Worm (Caenorhabditis elegans) whole organism, L1 larva: ENCODE measurements around the gene F56H9.9.
A peak's percentile ranks its signal among the peaks of the same experiment; 100 is the strongest.

Source experiments
- C04F5.9 ChIP-seq: sonication (generic microtip); optimal IDR thresholded peaks from 2 replicates; lab custom pipeline; 2016; ENCODE audit warnings: missing genetic modification characterization, missing compliant biosample characterization
- C16A3.4 ChIP-seq: fragments of 150-350 bp; optimal IDR thresholded peaks from 2 replicates; lab custom pipeline; 2014; ENCODE audit warnings: missing biosample characterization, missing genetic modification characterization
- F16B12.6 ChIP-seq: fragments of 150-350 bp; optimal IDR thresholded peaks from 2 replicates; lab custom pipeline; 2014; ENCODE audit warnings: missing biosample characterization, missing genetic modification characterization
- alr-1 ChIP-seq: fragments of 200-800 bp; sonication (Bioruptor generic); optimal IDR thresholded peaks from 2 replicates; lab custom pipeline; 2018; ENCODE audit warnings: borderline replicate concordance, mild to moderate bottlenecking, missing genetic modification characterization, missing compliant biosample characterization
- aly-2 ChIP-seq: fragments of 150-350 bp; optimal IDR thresholded peaks from 2 replicates; lab custom pipeline; 2014; ENCODE audit warnings: missing biosample characterization, missing genetic modification characterization
- ama-1 ChIP-seq: fragments of 150-350 bp; optimal IDR thresholded peaks from 2 replicates; lab custom pipeline; 2014
- ceh-63 ChIP-seq: fragments of 200-800 bp; sonication (Bioruptor generic); optimal IDR thresholded peaks from 2 replicates; lab custom pipeline; 2018; ENCODE audit warnings: mild to moderate bottlenecking, missing genetic modification characterization, missing compliant biosample characterization
- ceh-82 ChIP-seq, 3 experiments: fragments of 150-350 bp in 1 of 3; sonication (generic microtip) in 2 of 3; optimal IDR thresholded peaks; 2 replicates each; lab custom pipeline; 2014 to 2017; ENCODE audit warnings: missing biosample characterization in 3 of 3, missing genetic modification characterization in 3 of 3
- ceh-88 ChIP-seq: fragments of 200-800 bp; sonication (Bioruptor generic); IDR thresholded peaks from 2 replicates; pipeline ENCODE4 v1.3.6; 2022; ENCODE audit warnings: missing genetic modification characterization, missing compliant biosample characterization
- dpl-1 ChIP-seq, 3 experiments: fragments of 150-350 bp in 2 of 3; sonication (generic microtip) in 1 of 3; optimal IDR thresholded peaks; 2 replicates each; lab custom pipeline; 2014 to 2017; ENCODE audit warnings: missing biosample characterization in 3 of 3, missing genetic modification characterization in 3 of 3, missing genetic modification reagents in 3 of 3
- dsc-1 ChIP-seq: sonication (generic microtip); optimal IDR thresholded peaks from 2 replicates; lab custom pipeline; 2016; ENCODE audit warnings: mild to moderate bottlenecking, missing genetic modification characterization, missing compliant biosample characterization
- efl-1 ChIP-seq, 4 experiments: fragments of 150-350 bp; optimal IDR thresholded peaks in 3 of 4; peaks in 1 of 4; 1 replicate in 1 of 4; 2 replicates in 3 of 4; lab custom pipeline; 2014; ENCODE audit warnings: missing biosample characterization in 2 of 4, missing genetic modification characterization in 2 of 4, missing genetic modification reagents in 2 of 4
- egl-27 ChIP-seq, 2 experiments: fragments of 150-350 bp in 1 of 2; sonication (generic microtip); optimal IDR thresholded peaks; 3 replicates each; lab custom pipeline; 2017 to 2018; ENCODE audit warnings: missing biosample characterization in 2 of 2, missing genetic modification characterization in 2 of 2, missing genetic modification reagents in 2 of 2
- elt-3 ChIP-seq, 6 experiments: fragments of 150-350 bp in 1 of 6; sonication (generic microtip); optimal IDR thresholded peaks; 2 replicates each; lab custom pipeline; 2017 to 2018; ENCODE audit warnings: missing biosample characterization in 6 of 6, missing genetic modification characterization in 6 of 6, inconsistent platforms in 1 of 6
- ets-5 ChIP-seq: fragments of 200-800 bp; sonication (Bioruptor generic); IDR thresholded peaks from 2 replicates; pipeline ENCODE4 v1.3.6; 2022; ENCODE audit warnings: missing genetic modification characterization, missing compliant biosample characterization
- fos-1 ChIP-seq: fragments of 150-350 bp; optimal IDR thresholded peaks from 2 replicates; lab custom pipeline; 2014; ENCODE audit warnings: missing biosample characterization, missing genetic modification characterization
- grh-1 ChIP-seq: fragments of 200-800 bp; sonication (Bioruptor generic); IDR thresholded peaks from 2 replicates; pipeline ENCODE4 v1.3.6; 2022; ENCODE audit warnings: missing genetic modification reagents, missing genetic modification characterization, missing compliant biosample characterization
- hlh-17 ChIP-seq: fragments of 200-800 bp; sonication (Bioruptor generic); optimal IDR thresholded peaks from 2 replicates; lab custom pipeline; 2018; ENCODE audit warnings: missing genetic modification characterization, mild to moderate bottlenecking, missing compliant biosample characterization, moderate library complexity, borderline replicate concordance
- irx-1 ChIP-seq: sonication (generic microtip); optimal IDR thresholded peaks from 2 replicates; lab custom pipeline; 2016; ENCODE audit warnings: missing genetic modification characterization, missing compliant biosample characterization
- isw-1 ChIP-seq: fragments of 200-800 bp; sonication (Bioruptor generic); IDR thresholded peaks from 2 replicates; pipeline ENCODE4 v1.3.6; 2022; ENCODE audit warnings: missing genetic modification characterization, missing compliant biosample characterization
- jun-1 ChIP-seq: fragments of 150-350 bp; optimal IDR thresholded peaks from 2 replicates; lab custom pipeline; 2014; ENCODE audit warnings: missing biosample characterization, missing genetic modification reagents, missing genetic modification characterization
- lin-14 ChIP-seq: fragments of 200-800 bp; sonication (Bioruptor generic); optimal IDR thresholded peaks from 2 replicates; lab custom pipeline; 2018; ENCODE audit warnings: mild to moderate bottlenecking, missing genetic modification characterization, moderate library complexity, missing compliant biosample characterization
- lin-15B ChIP-seq: fragments of 150-350 bp; sonication (generic microtip); optimal IDR thresholded peaks from 3 replicates; lab custom pipeline; 2014; ENCODE audit warnings: missing biosample characterization, missing genetic modification characterization
- lin-35 ChIP-seq, 2 experiments: fragments of 150-350 bp; optimal IDR thresholded peaks; 2 replicates each; lab custom pipeline; 2014; ENCODE audit warnings: missing biosample characterization in 2 of 2, missing genetic modification characterization in 2 of 2, missing genetic modification reagents in 2 of 2
- lsy-2 ChIP-seq, 2 experiments: fragments of 150-350 bp; optimal IDR thresholded peaks; 2 replicates each; lab custom pipeline; 2014; ENCODE audit warnings: missing biosample characterization in 2 of 2, missing genetic modification characterization in 2 of 2
- mep-1 ChIP-seq: fragments of 150-350 bp; optimal IDR thresholded peaks from 2 replicates; lab custom pipeline; 2014; ENCODE audit warnings: missing biosample characterization, missing genetic modification characterization
- nhr-11 ChIP-seq: fragments of 150-350 bp; optimal IDR thresholded peaks from 2 replicates; lab custom pipeline; 2014; ENCODE audit warnings: missing biosample characterization, missing genetic modification characterization
- nhr-19 ChIP-seq: fragments of 200-800 bp; sonication (Bioruptor generic); conservative IDR thresholded peaks from 2 replicates; pipeline ENCODE4 v1.3.6; 2022; ENCODE audit warnings: missing genetic modification characterization, missing compliant biosample characterization
- nhr-20 ChIP-seq: sonication (generic microtip); optimal IDR thresholded peaks from 2 replicates; lab custom pipeline; 2016; ENCODE audit warnings: mild to moderate bottlenecking, missing genetic modification characterization, missing compliant biosample characterization
- nhr-47 ChIP-seq: sonication (generic microtip); optimal IDR thresholded peaks from 2 replicates; lab custom pipeline; 2016; ENCODE audit warnings: mild to moderate bottlenecking, missing genetic modification characterization, moderate library complexity, missing compliant biosample characterization
- nhr-71 ChIP-seq: sonication (generic microtip); optimal IDR thresholded peaks from 2 replicates; lab custom pipeline; 2016; ENCODE audit warnings: mild to moderate bottlenecking, missing genetic modification characterization, moderate library complexity, missing compliant biosample characterization
- nhr-76 ChIP-seq: sonication (generic microtip); optimal IDR thresholded peaks from 2 replicates; lab custom pipeline; 2017; ENCODE audit warnings: missing biosample characterization, missing genetic modification characterization
- nhr-85 ChIP-seq: sonication (generic microtip); peaks from one replicate; lab custom pipeline; 2016; ENCODE audit warnings: missing genetic modification characterization, inconsistent platforms, missing compliant biosample characterization
- rnt-1 ChIP-seq: sonication (generic microtip); optimal IDR thresholded peaks from 2 replicates; lab custom pipeline; 2016; ENCODE audit warnings: mild to moderate bottlenecking, missing genetic modification characterization, moderate library complexity, missing compliant biosample characterization
- skn-1 ChIP-seq: fragments of 150-350 bp; optimal IDR thresholded peaks from 2 replicates; lab custom pipeline; 2014; ENCODE audit warnings: missing biosample characterization, missing genetic modification characterization
- snpc-4 ChIP-seq: fragments of 150-350 bp; optimal IDR thresholded peaks from 2 replicates; lab custom pipeline; 2014; ENCODE audit warnings: missing biosample characterization, missing genetic modification characterization
- snu-23 ChIP-seq: sonication (generic microtip); optimal IDR thresholded peaks from 2 replicates; lab custom pipeline; 2016; ENCODE audit warnings: missing genetic modification characterization, missing compliant biosample characterization
- sox-4 ChIP-seq: sonication (generic microtip); optimal IDR thresholded peaks from 2 replicates; lab custom pipeline; 2016; ENCODE audit warnings: missing genetic modification characterization, missing compliant biosample characterization
- sptf-1 ChIP-seq: fragments of 150-350 bp; optimal IDR thresholded peaks from 2 replicates; lab custom pipeline; 2014; ENCODE audit warnings: missing biosample characterization, missing genetic modification characterization
- swsn-7 ChIP-seq: sonication (generic microtip); optimal IDR thresholded peaks from 2 replicates; lab custom pipeline; 2016; ENCODE audit warnings: missing genetic modification characterization, missing compliant biosample characterization
- tbx-2 ChIP-seq: sonication (generic microtip); optimal IDR thresholded peaks from 2 replicates; lab custom pipeline; 2016; ENCODE audit warnings: missing genetic modification characterization, missing compliant biosample characterization
- unc-98 ChIP-seq: fragments of 200-800 bp; sonication (Bioruptor generic); IDR thresholded peaks from 2 replicates; pipeline ENCODE4 v1.3.6; 2022; ENCODE audit warnings: missing genetic modification characterization, missing compliant biosample characterization
- xbp-1 ChIP-seq: sonication (generic microtip); optimal IDR thresholded peaks from 2 replicates; lab custom pipeline; 2016; ENCODE audit warnings: missing genetic modification characterization, missing compliant biosample characterization
- zip-4 ChIP-seq: fragments of 200-800 bp; sonication (Bioruptor generic); optimal IDR thresholded peaks from 2 replicates; lab custom pipeline; 2018; ENCODE audit warnings: mild to moderate bottlenecking, missing genetic modification characterization, moderate library complexity, missing compliant biosample characterization

The F56H9.9 gene

ce11 chrV:12599510-12600242 is 24.6 kb downstream of the F56H9.9 start, which contains the start of gene C14C10.5 (continued):
- no peak for TF ChIP-seq rnt-1 (tag; lab: Kevin White, UChicago)
- peak; percentile 14 for TF ChIP-seq nhr-20 (tag; lab: Kevin White, UChicago)
- peak; percentile 65 for TF ChIP-seq skn-1 (tag; lab: Kevin White, UChicago)
- no peak for TF ChIP-seq hlh-17
- no peak for TF ChIP-seq alr-1
- no peak for TF ChIP-seq irx-1
- peak; percentile 51 for TF ChIP-seq dsc-1 (tag; lab: Kevin White, UChicago)
- TF ChIP-seq elt-3 (tag; optimal IDR thresholded peaks at IDR 0.05; lab: Kevin White, UChicago) = no peak
- no peak for TF ChIP-seq C16A3.4 (tag; lab: Kevin White, UChicago)
- no peak for TF ChIP-seq egl-27 (tag; optimal IDR thresholded peaks at IDR 0.05; lab: Kevin White, UChicago)
- TF ChIP-seq ceh-63 (GFP tag; lab: Kevin White, UChicago) = no peak
- TF ChIP-seq unc-98 (GFP tag; lab: Robert Waterston, UW) = no peak

- TF ChIP-seq nhr-71 (tag; lab: Kevin White, UChicago) (peak; percentile 47), nhr-47 (tag; lab: Kevin White, UChicago) (peak; percentile 49), lin-14 (GFP tag; lab: Kevin White, UChicago) (peak; percentile 56), ceh-88 (GFP tag; lab: Robert Waterston, UW) (no peak), jun-1 (tag; lab: Kevin White, UChicago) (no peak), lin-15B (tag; lab: Kevin White, UChicago) (no peak), dsc-1 (tag; lab: Kevin White, UChicago) (no peak), irx-1 (peak; percentile 36), C04F5.9 (tag; lab: Kevin White, UChicago) (no peak), fos-1 (tag; lab: Kevin White, UChicago) (no peak), tbx-2 (tag; lab: Kevin White, UChicago) (peak; percentile 0), nhr-19 (no peak), aly-2 (tag; lab: Kevin White, UChicago) (peak; percentile 13), ets-5 (GFP tag; lab: Robert Waterston, UW) (no peak), sox-4 (no peak), snpc-4 (tag; lab: Kevin White, UChicago) (peak; percentile 24), ama-1 (lab: Kevin White, UChicago) (no peak), nhr-11 (tag; lab: Kevin White, UChicago) (no peak), elt-3 (tag; optimal IDR thresholded peaks at IDR 0.05; lab: Kevin White, UChicago) (no peak), mep-1 (tag; lab: Kevin White, UChicago) (peak; percentile 65), snu-23 (GFP tag; lab: Kevin White, UChicago) (peak; percentile 43), unc-98 (GFP tag; lab: Robert Waterston, UW) (no peak), ceh-82 (tag; optimal IDR thresholded peaks at IDR 0.05; lab: Kevin White, UChicago) (peak in 2 of 3 experiments; percentile 13 to 32), lin-35 (GFP tag; optimal IDR thresholded peaks at IDR 0.05; lab: Kevin White, UChicago) (peak in 1 of 2 experiments; percentile 34), nhr-20 (tag; lab: Kevin White, UChicago) (no peak), efl-1 (optimal IDR thresholded peaks at IDR 0.05; lab: Kevin White, UChicago) (peak; percentile 30 to 33), efl-1 (GFP tag; optimal IDR thresholded peaks at IDR 0.05 in 1 of 2; lab: Kevin White, UChicago) (peak; percentile 51 to 94), nhr-76 (tag; lab: Kevin White, UChicago) (no peak), isw-1 (GFP tag; lab: Robert Waterston, UW) (no peak), zip-4 (no peak), rnt-1 (tag; lab: Kevin White, UChicago) (peak; percentile 28), F16B12.6 (tag; lab: Kevin White, UChicago) (peak; percentile 84), nhr-85 (tag; lab: Kevin White, UChicago) (no peak), grh-1 (no peak), lsy-2 (tag; optimal IDR thresholded peaks at IDR 0.05; lab: Kevin White, UChicago) (peak; percentile 4 to 51), swsn-7 (tag; lab: Kevin White, UChicago) (peak; percentile 15), dpl-1 (GFP tag; optimal IDR thresholded peaks at IDR 0.05; lab: Kevin White, UChicago) (peak in 2 of 3 experiments; percentile 43 to 45), sptf-1 (tag; lab: Kevin White, UChicago) (no peak), xbp-1 (tag; lab: Kevin White, UChicago) (peak; percentile 13)
- TF ChIP-seq, all 84 proteins: peak for 18
Measured at ce11 chrV:12599110-12599509, 25.2 kb downstream of the F56H9.9 start, which contains the start of the genes C14C10.10 and ril-2. Gene C14C10.10 (minus strand): TSS chrV:12599128. Gene ril-2 (minus strand): TSS chrV:12599157.
